Fruit fly (Drosophila melanogaster): Measurements from ENCODE around the gene Septin2.

Septin2 gene

dm6 chr3R:20555023-20555422, 33.1 kb downstream of the Septin2 start (continued):
- TF ChIP-seq CG10462 (GFP tag; optimal IDR thresholded peaks at IDR 0.05) = no peak
- TF ChIP-seq Mes4 (GFP tag; optimal IDR thresholded peaks at IDR 0.05) = no peak
- peak; percentile 4 for TF ChIP-seq Vsx1 (GFP tag; optimal IDR thresholded peaks at IDR 0.05)
- no peak for TF ChIP-seq CG13123 (GFP tag; optimal IDR thresholded peaks at IDR 0.05)
- TF ChIP-seq cwo (GFP tag; optimal IDR thresholded peaks at IDR 0.05) = peak; percentile 79
- TF ChIP-seq CG31224 (GFP tag; IDR thresholded peaks at IDR 0.05) = no peak
- peak; percentile 51 for TF ChIP-seq CG4730 (GFP tag; IDR thresholded peaks at IDR 0.05)
- no peak for TF ChIP-seq Trl (optimal IDR thresholded peaks at IDR 0.05)
- TF ChIP-seq Trl (GFP tag; optimal IDR thresholded peaks at IDR 0.05) = peak; percentile 16
- TF ChIP-seq pho (GFP tag; optimal IDR thresholded peaks at IDR 0.05) = no peak
- peak; percentile 37 for TF ChIP-seq caup (GFP tag; optimal IDR thresholded peaks at IDR 0.05; ENCODE audit: severe bottlenecking)
- no peak for TF ChIP-seq pros (GFP tag; optimal IDR thresholded peaks at IDR 0.05)
- TF ChIP-seq dmrt99B (tag; optimal IDR thresholded peaks at IDR 0.05) = peak; percentile 57
- no peak for TF ChIP-seq CG13775 (GFP tag; optimal IDR thresholded peaks at IDR 0.05)
- no peak for TF ChIP-seq fd64A (GFP tag; optimal IDR thresholded peaks at IDR 0.05)
- peak; percentile 57 for TF ChIP-seq CG14441 (GFP tag; IDR thresholded peaks at IDR 0.05)
- TF ChIP-seq CG11093 (GFP tag; IDR thresholded peaks at IDR 0.05) = peak; percentile 38; the same call in 1 of the 3 replicates
- TF ChIP-seq CG14050 (GFP tag; IDR thresholded peaks at IDR 0.05) = peak; percentile 58; the same call in 2 of the 3 replicates
- peak; percentile 74 for TF ChIP-seq Dip3 (GFP tag; optimal IDR thresholded peaks at IDR 0.05)
- no peak for TF ChIP-seq CG6683 (GFP tag; optimal IDR thresholded peaks at IDR 0.05)
- TF ChIP-seq CG3726 (GFP tag; IDR thresholded peaks at IDR 0.05) = 0 out of 3 replicates have a peak, but pooled peaks have one; percentile 41
- TF ChIP-seq al (GFP tag; IDR thresholded peaks at IDR 0.05) = peak; percentile 53; the same call in 1 of the 2 replicates
- no peak for TF ChIP-seq CTCF (GFP tag; optimal IDR thresholded peaks at IDR 0.05)
- no peak for TF ChIP-seq Ssrp (tag; optimal IDR thresholded peaks at IDR 0.05)
- TF ChIP-seq cato (GFP tag; optimal IDR thresholded peaks at IDR 0.05; ENCODE audit: borderline replicate concordance) = no peak
- TF ChIP-seq sqz (GFP tag; optimal IDR thresholded peaks at IDR 0.05) = peak; percentile 23
- TF ChIP-seq crc (GFP tag; optimal IDR thresholded peaks at IDR 0.05) = no peak
- TF ChIP-seq sisA (GFP tag; IDR thresholded peaks at IDR 0.05) = peak; percentile 51
- TF ChIP-seq phol (tag; optimal IDR thresholded peaks at IDR 0.05) = peak; percentile 10
- TF ChIP-seq CG2202 (tag; optimal IDR thresholded peaks at IDR 0.05) = no peak
- peak; percentile 61 for TF ChIP-seq mam (GFP tag; optimal IDR thresholded peaks at IDR 0.05)
- TF ChIP-seq Meics (GFP tag; optimal IDR thresholded peaks at IDR 0.05) = peak; percentile 14
- no peak for TF ChIP-seq sna (GFP tag; IDR thresholded peaks at IDR 0.05; ENCODE audit: partially characterized antibody)
- TF ChIP-seq corto (GFP tag; optimal IDR thresholded peaks at IDR 0.05) = peak; percentile 36
- no peak for TF ChIP-seq CG10654 (GFP tag; optimal IDR thresholded peaks at IDR 0.05)
- no peak for TF ChIP-seq dmrt11E (tag; optimal IDR thresholded peaks at IDR 0.05)
- peak; percentile 74 for TF ChIP-seq tap (tag; optimal IDR thresholded peaks at IDR 0.05)
- peak; percentile 81 for TF ChIP-seq gro (GFP tag; optimal IDR thresholded peaks at IDR 0.05)
- TF ChIP-seq Lpt (GFP tag; optimal IDR thresholded peaks at IDR 0.05) = no peak
- TF ChIP-seq NC2β (GFP tag; optimal IDR thresholded peaks at IDR 0.05) = no peak
- no peak for TF ChIP-seq CG10431 (GFP tag; optimal IDR thresholded peaks at IDR 0.05)
- peak; percentile 12 for TF ChIP-seq CG8281 (tag; optimal IDR thresholded peaks at IDR 0.05)
- no peak for TF ChIP-seq sima (GFP tag; optimal IDR thresholded peaks at IDR 0.05)
- TF ChIP-seq lov (optimal IDR thresholded peaks at IDR 0.05) = no peak
- no peak for TF ChIP-seq lov (GFP tag; IDR thresholded peaks at IDR 0.05)
- peak; percentile 82 for TF ChIP-seq CG17361 (GFP tag; IDR thresholded peaks at IDR 0.05)
- no peak for TF ChIP-seq CG2875 (GFP tag; optimal IDR thresholded peaks at IDR 0.05)
- TF ChIP-seq Hr51 (GFP tag; optimal IDR thresholded peaks at IDR 0.05) = no peak
- no peak for TF ChIP-seq Dad (GFP tag; optimal IDR thresholded peaks at IDR 0.05)
- TF ChIP-seq sc (optimal IDR thresholded peaks at IDR 0.05) = no peak
- no peak for TF ChIP-seq sc (GFP tag; optimal IDR thresholded peaks at IDR 0.05)
- TF ChIP-seq mld (GFP tag; IDR thresholded peaks at IDR 0.05; ENCODE audit: partially characterized antibody) = no peak
- TF ChIP-seq cad (GFP tag; optimal IDR thresholded peaks at IDR 0.05) = no peak
